Worm (Caenorhabditis elegans): Measurements from ENCODE around the gene mdt-20.

DNA sequence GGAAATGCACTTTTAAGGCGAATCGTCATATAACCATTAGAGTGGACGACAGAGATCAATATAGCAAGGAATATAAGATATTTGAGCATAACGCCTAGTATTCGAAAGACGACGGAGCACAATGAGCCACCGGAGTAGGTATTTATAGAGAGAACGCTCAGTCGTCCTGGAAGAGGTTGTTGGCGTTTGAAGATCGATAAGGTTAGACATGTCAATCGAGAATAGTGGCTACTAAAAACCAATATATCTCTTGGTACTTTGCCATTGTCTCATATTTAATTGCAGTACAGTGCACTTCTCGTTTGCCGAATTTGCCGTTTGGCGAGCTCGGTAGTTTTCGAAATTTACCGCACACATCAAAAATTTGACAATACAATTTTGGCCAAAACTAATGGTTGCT is 20.4 kb downstream of the mdt-20 start, which contains the start of gene dsl-1:
- no peak for TF ChIP-seq him-1 (tag; optimal IDR thresholded peaks at IDR 0.05)
- TF ChIP-seq W03F9.2 (tag; optimal IDR thresholded peaks at IDR 0.05) = no peak
